Worm (Caenorhabditis elegans): ENCODE data around the gene srg-32.

DNA sequence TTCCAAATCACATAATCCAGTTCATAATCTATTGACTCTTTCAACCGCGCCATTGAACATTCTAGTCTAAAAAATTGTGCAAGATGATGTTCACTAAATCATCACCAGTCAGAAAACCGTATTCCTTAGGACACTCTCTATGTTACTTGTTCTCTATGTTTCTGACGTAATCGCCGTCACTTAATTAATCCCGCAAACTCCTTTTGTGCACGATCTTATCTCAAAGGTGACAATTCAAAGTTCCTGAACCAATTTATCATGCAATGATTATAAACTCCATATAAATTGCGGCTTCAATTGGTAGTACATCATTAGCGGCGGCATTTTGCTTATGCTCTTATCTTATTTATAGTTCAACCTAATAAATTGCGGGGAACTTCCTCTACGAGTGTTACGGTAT lies 25.8 kb downstream of the srg-32 start:
- TF ChIP-seq nhr-11 (tag; optimal IDR thresholded peaks at IDR 0.05) (no peak), C08G9.2 (tag; optimal IDR thresholded peaks at IDR 0.05) (no peak), che-1 (tag; optimal IDR thresholded peaks at IDR 0.05) (no peak), ama-1 (optimal IDR thresholded peaks at IDR 0.05) (no peak), ceh-48 (tag; optimal IDR thresholded peaks at IDR 0.05) (no peak), hlh-8 (tag; optimal IDR thresholded peaks at IDR 0.05) (no peak), fkh-6 (tag; optimal IDR thresholded peaks at IDR 0.05) (no peak), odd-2 (tag; optimal IDR thresholded peaks at IDR 0.05) (no peak), unc-55 (GFP tag; optimal IDR thresholded peaks at IDR 0.05) (no peak), elt-2 (tag; optimal IDR thresholded peaks at IDR 0.05) (no peak), pax-1 (tag; optimal IDR thresholded peaks at IDR 0.05) (no peak), hlh-30 (tag; optimal IDR thresholded peaks at IDR 0.05; ENCODE audit: insufficient read depth) (no peak), tbx-2 (tag; optimal IDR thresholded peaks at IDR 0.05) (no peak)

Measured in whole organism, late embryonic.